3 fruit fly cellular contexts compared by ENCODE assay signal in the genomic region with DNA sequence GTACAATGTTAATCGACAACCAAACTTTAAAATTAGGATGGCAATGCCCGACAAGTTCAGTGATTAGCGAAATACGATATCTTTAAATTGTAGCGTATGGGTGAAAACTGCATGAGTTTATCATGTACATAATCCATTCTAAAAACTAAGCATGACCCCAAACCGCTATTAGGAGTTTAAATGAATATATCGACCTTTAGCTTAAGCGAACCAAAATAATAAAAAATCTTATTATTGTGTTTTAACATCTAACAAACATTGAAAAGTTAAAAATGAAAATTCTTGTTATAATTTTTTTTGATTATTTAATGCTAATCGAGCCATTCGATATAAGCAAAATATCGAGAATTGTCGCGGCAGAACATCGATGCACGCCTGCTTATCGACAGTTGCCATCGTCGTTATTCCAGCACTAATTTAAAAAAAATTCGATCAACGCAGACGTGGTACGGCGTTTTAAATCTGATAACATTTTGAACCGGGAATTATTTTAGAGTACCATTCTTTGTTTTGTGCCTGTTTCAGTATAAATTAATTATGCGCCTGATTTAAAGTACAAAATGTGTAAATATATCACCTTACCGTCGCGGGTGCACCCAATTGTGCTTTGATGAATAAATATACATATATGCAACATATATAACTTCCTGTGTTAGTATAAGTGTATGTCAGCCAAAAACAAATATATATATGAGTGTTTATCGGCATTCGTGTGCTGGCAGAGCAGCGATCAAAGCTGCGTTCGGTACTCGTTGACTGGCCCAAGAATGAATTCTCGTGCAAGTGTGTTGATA.
TF ChIP-seq lines count a peak whose summit lies in the region.

A gene (plus strand): TSS at position 378 of the 794 bp plus-strand sequence.

TF ChIP-seq in whole organism, adult, 20 proteins besides CTCF, POLR2A, EP300 and RAD21 (continued from another document):
- TF ChIP-seq CG12768 (GFP tag; optimal IDR thresholded peaks at IDR 0.05; lab: Kevin White, UChicago) (no peak), CG5204 (GFP tag; optimal IDR thresholded peaks at IDR 0.05; lab: Kevin White, UChicago) (no peak), CG14711 (tag; optimal IDR thresholded peaks at IDR 0.05; lab: Kevin White, UChicago) (peak; percentile 12)
TF ChIP-seq in whole organism, adult: peak in this region for 6.

TF ChIP-seq in whole organism, embryonic, 481 proteins besides CTCF, POLR2A, EP300 and RAD21 (continued from another document and continues in another):
- no peak for TF ChIP-seq CG12071 (GFP tag; optimal IDR thresholded peaks at IDR 0.05; lab: Kevin White, UChicago)
- no peak for TF ChIP-seq vvl (GFP tag; IDR thresholded peaks at IDR 0.05; lab: Robert Waterston, UW)
- TF ChIP-seq lilli (GFP tag; optimal IDR thresholded peaks at IDR 0.05; lab: Kevin White, UChicago): no peak
- TF ChIP-seq Bdp1 (GFP tag; optimal IDR thresholded peaks at IDR 0.05; lab: Kevin White, UChicago): no peak
- TF ChIP-seq tna (GFP tag; IDR thresholded peaks at IDR 0.05; lab: Robert Waterston, UW; ENCODE audit: partially characterized antibody): peak; percentile 88; the same call in 1 of the 2 replicates
- TF ChIP-seq CG31365 (tag; optimal IDR thresholded peaks at IDR 0.05; lab: Kevin White, UChicago): no peak
- no peak for TF ChIP-seq bab2 (GFP tag; optimal IDR thresholded peaks at IDR 0.05; lab: Kevin White, UChicago)
- TF ChIP-seq Doc3 (GFP tag; IDR thresholded peaks at IDR 0.05; lab: Robert Waterston, UW; ENCODE audit: partially characterized antibody): peak; percentile 82; the same call in 2 of the 3 replicates
- TF ChIP-seq seq (GFP tag; IDR thresholded peaks at IDR 0.05; lab: Robert Waterston, UW): no peak
- peak; percentile 34 for TF ChIP-seq gfzf (GFP tag; optimal IDR thresholded peaks at IDR 0.05; lab: Kevin White, UChicago)
- no peak for TF ChIP-seq schlank (tag; optimal IDR thresholded peaks at IDR 0.05; lab: Kevin White, UChicago)
- peak; percentile 92 for TF ChIP-seq ato (GFP tag; IDR thresholded peaks at IDR 0.05; lab: Robert Waterston, UW; ENCODE audit: partially characterized antibody)
- TF ChIP-seq so (GFP tag; IDR thresholded peaks at IDR 0.05; lab: Robert Waterston, UW): no peak
- TF ChIP-seq hb (GFP tag; IDR thresholded peaks at IDR 0.05; lab: Robert Waterston, UW; ENCODE audit: partially characterized antibody): no peak
- TF ChIP-seq CG31388 (GFP tag; optimal IDR thresholded peaks at IDR 0.05; lab: Kevin White, UChicago): no peak
- no peak for TF ChIP-seq CG10959 (GFP tag; IDR thresholded peaks at IDR 0.05; lab: Robert Waterston, UW)
- TF ChIP-seq pros (GFP tag; optimal IDR thresholded peaks at IDR 0.05; lab: Kevin White, UChicago): peak; percentile 28
- peak; percentile 27 for TF ChIP-seq CG6765 (GFP tag; optimal IDR thresholded peaks at IDR 0.05; lab: Kevin White, UChicago)
- no peak for TF ChIP-seq D19B (GFP tag; optimal IDR thresholded peaks at IDR 0.05; lab: Kevin White, UChicago)
- TF ChIP-seq CG15011 (GFP tag; optimal IDR thresholded peaks at IDR 0.05; lab: Kevin White, UChicago): no peak
- TF ChIP-seq chinmo (GFP tag; IDR thresholded peaks at IDR 0.05; lab: Robert Waterston, UW; ENCODE audit: partially characterized antibody): peak; percentile 91; the same call in 3 of the 4 replicates
- no peak for TF ChIP-seq danr (GFP tag; IDR thresholded peaks at IDR 0.05; lab: Robert Waterston, UW)
- no peak for TF ChIP-seq psq (GFP tag; optimal IDR thresholded peaks at IDR 0.05; lab: Kevin White, UChicago)
- no peak for TF ChIP-seq Spps (tag; optimal IDR thresholded peaks at IDR 0.05; lab: Kevin White, UChicago)
- no peak for TF ChIP-seq CG1024 (GFP tag; IDR thresholded peaks at IDR 0.05; lab: Robert Waterston, UW)
- TF ChIP-seq CG8281 (tag; optimal IDR thresholded peaks at IDR 0.05; lab: Kevin White, UChicago): no peak
- peak; percentile 64 for TF ChIP-seq grn (GFP tag; optimal IDR thresholded peaks at IDR 0.05; lab: Kevin White, UChicago)
- TF ChIP-seq CG2116 (GFP tag; optimal IDR thresholded peaks at IDR 0.05; lab: Kevin White, UChicago): peak; percentile 88
- TF ChIP-seq nerfin-1 (tag; optimal IDR thresholded peaks at IDR 0.05; lab: Kevin White, UChicago): no peak
- TF ChIP-seq CG4424 (GFP tag; optimal IDR thresholded peaks at IDR 0.05; lab: Kevin White, UChicago): peak; percentile 22
- no peak for TF ChIP-seq CG10209 (GFP tag; optimal IDR thresholded peaks at IDR 0.05; lab: Kevin White, UChicago)
- peak; percentile 77 for TF ChIP-seq Deaf1 (tag; optimal IDR thresholded peaks at IDR 0.05; lab: Kevin White, UChicago)
- TF ChIP-seq insv (GFP tag; optimal IDR thresholded peaks at IDR 0.05; lab: Kevin White, UChicago): peak in 1 of 2 experiments; percentile 32
- peak; percentile 20 for TF ChIP-seq ash1 (GFP tag; optimal IDR thresholded peaks at IDR 0.05; lab: Kevin White, UChicago)
- TF ChIP-seq CG16815 (GFP tag; optimal IDR thresholded peaks at IDR 0.05; lab: Kevin White, UChicago): no peak
- TF ChIP-seq CG7271 (tag; optimal IDR thresholded peaks at IDR 0.05; lab: Kevin White, UChicago): peak; percentile 30
- no peak for TF ChIP-seq H2.0 (GFP tag; IDR thresholded peaks at IDR 0.05; lab: Robert Waterston, UW)
- TF ChIP-seq fd64A (GFP tag; optimal IDR thresholded peaks at IDR 0.05; lab: Kevin White, UChicago): no peak
- TF ChIP-seq hkb (optimal IDR thresholded peaks at IDR 0.05; lab: Kevin White, UChicago): no peak
- TF ChIP-seq hkb (GFP tag; IDR thresholded peaks at IDR 0.05; lab: Robert Waterston, UW): 0 out of 2 replicates have a peak, but pooled peaks have one; percentile 11
- TF ChIP-seq CG2129 (GFP tag; IDR thresholded peaks at IDR 0.05; lab: Robert Waterston, UW; ENCODE audit: partially characterized antibody): peak; percentile 65; the same call in 1 of the 2 replicates
- no peak for TF ChIP-seq chm (GFP tag; IDR thresholded peaks at IDR 0.05; lab: Robert Waterston, UW)
- no peak for TF ChIP-seq sr (GFP tag; IDR thresholded peaks at IDR 0.05; lab: Robert Waterston, UW)
- no peak for TF ChIP-seq her (GFP tag; optimal IDR thresholded peaks at IDR 0.05; lab: Kevin White, UChicago)
- TF ChIP-seq CG17802 (tag; optimal IDR thresholded peaks at IDR 0.05; lab: Kevin White, UChicago): no peak
- TF ChIP-seq Lhr (GFP tag; optimal IDR thresholded peaks at IDR 0.05; lab: Kevin White, UChicago): peak; percentile 76
- TF ChIP-seq CG13624 (GFP tag; optimal IDR thresholded peaks at IDR 0.05; lab: Kevin White, UChicago): no peak
- peak; percentile 52 for TF ChIP-seq Hmr (GFP tag; optimal IDR thresholded peaks at IDR 0.05; lab: Kevin White, UChicago)
- TF ChIP-seq CG6654 (GFP tag; optimal IDR thresholded peaks at IDR 0.05; lab: Kevin White, UChicago): no peak
- TF ChIP-seq nmo (GFP tag; optimal IDR thresholded peaks at IDR 0.05; lab: Kevin White, UChicago): peak; percentile 18
- no peak for TF ChIP-seq CG4730 (GFP tag; IDR thresholded peaks at IDR 0.05; lab: Robert Waterston, UW)
- no peak for TF ChIP-seq CG12769 (tag; optimal IDR thresholded peaks at IDR 0.05; lab: Kevin White, UChicago)
- TF ChIP-seq CG14710 (tag; optimal IDR thresholded peaks at IDR 0.05; lab: Kevin White, UChicago): peak; percentile 46
- TF ChIP-seq CG13894 (tag; optimal IDR thresholded peaks at IDR 0.05; lab: Kevin White, UChicago): no peak
- TF ChIP-seq salm (tag; optimal IDR thresholded peaks at IDR 0.05; lab: Kevin White, UChicago): no peak
- peak; percentile 53 for TF ChIP-seq CG10543 (GFP tag; optimal IDR thresholded peaks at IDR 0.05; lab: Kevin White, UChicago)
- TF ChIP-seq stc (GFP tag; IDR thresholded peaks at IDR 0.05; lab: Robert Waterston, UW): no peak; the same call in 1 of the 2 replicates
- peak; percentile 34 for TF ChIP-seq Xbp1 (GFP tag; optimal IDR thresholded peaks at IDR 0.05; lab: Kevin White, UChicago)
- peak; percentile 73 for TF ChIP-seq CG8924 (tag; optimal IDR thresholded peaks at IDR 0.05; lab: Kevin White, UChicago)

TF ChIP-seq in whole organism, prepupa, 60 proteins besides CTCF, POLR2A, EP300 and RAD21 (continued from another document):
- TF ChIP-seq Smox (GFP tag; optimal IDR thresholded peaks at IDR 0.05; lab: Kevin White, UChicago) (peak; percentile 2), Sox102F (GFP tag; optimal IDR thresholded peaks at IDR 0.05; lab: Kevin White, UChicago) (peak; percentile 60), CG1621 (tag; optimal IDR thresholded peaks at IDR 0.05; lab: Kevin White, UChicago) (no peak)
